Fruit fly (Drosophila melanogaster): ENCODE results near the gene CG7742.

DNA sequence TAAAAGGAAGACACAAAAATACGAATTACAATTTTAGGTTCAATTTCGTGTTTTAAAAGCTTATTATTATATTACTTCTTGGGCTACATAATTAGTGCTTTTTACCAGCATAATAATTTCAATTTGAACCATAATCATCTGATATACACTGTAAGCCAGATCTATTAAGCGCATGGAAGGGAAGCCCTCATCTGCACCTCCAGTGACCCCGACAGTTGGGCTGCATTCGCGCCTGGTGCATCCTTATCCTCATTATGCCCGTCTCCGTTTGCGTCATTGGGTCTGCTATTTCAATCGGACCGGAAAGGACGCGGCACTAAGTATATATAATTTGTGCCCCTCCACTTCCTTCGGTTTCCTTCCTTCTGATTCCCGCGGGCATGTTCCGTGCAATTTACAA, 36.8 kb upstream of the CG7742 start:
- TF ChIP-seq CG32121 (GFP tag; IDR thresholded peaks at IDR 0.05) (no peak), CG14655 (GFP tag; optimal IDR thresholded peaks at IDR 0.05) (no peak), fd96Ca (GFP tag; IDR thresholded peaks at IDR 0.05) (no peak)
